Worm (Caenorhabditis elegans) whole organism, midembryonic: ENCODE data around the gene ZK666.12.

ENCODE experiments used
- T22C8.4 ChIP-seq: fragments of 200-800 bp; sonication (Bioruptor generic); IDR thresholded peaks from 2 replicates; pipeline ENCODE4 v1.3.6; 2022; ENCODE audit warnings: missing genetic modification characterization, missing compliant biosample characterization
- cog-1 ChIP-seq: sonication (generic microtip); optimal IDR thresholded peaks from 2 replicates; lab custom pipeline; 2016; ENCODE audit warnings: missing genetic modification characterization, missing compliant biosample characterization
- flt-1 ChIP-seq: fragments of 200-800 bp; sonication (Bioruptor generic); IDR thresholded peaks from 2 replicates; pipeline ENCODE4 v1.3.6; 2022; ENCODE audit warnings: missing genetic modification characterization, missing compliant biosample characterization
- klf-2 ChIP-seq: fragments of 200-800 bp; sonication (Bioruptor generic); conservative IDR thresholded peaks from 2 replicates; pipeline ENCODE4 v1.3.6; 2022; ENCODE audit warnings: missing genetic modification reagents, missing genetic modification characterization, missing compliant biosample characterization
- tab-1 ChIP-seq: fragments of 200-800 bp; sonication (Bioruptor generic); IDR thresholded peaks from 2 replicates; pipeline ENCODE4 v1.3.6; 2022; ENCODE audit warnings: missing genetic modification characterization, missing compliant biosample characterization
- ztf-23 ChIP-seq: fragments of 200-800 bp; sonication (Bioruptor generic); IDR thresholded peaks from 2 replicates; pipeline ENCODE4 v1.3.6; 2022; ENCODE audit warnings: missing genetic modification reagents, missing genetic modification characterization, missing compliant biosample characterization
- ztf-29 ChIP-seq: fragments of 200-800 bp; sonication (Bioruptor generic); IDR thresholded peaks from 2 replicates; pipeline ENCODE4 v1.3.6; 2022; ENCODE audit warnings: missing genetic modification reagents, missing genetic modification characterization, missing compliant biosample characterization

- TF ChIP-seq ztf-23 (GFP tag; lab: Robert Waterston, UW) (no peak), tab-1 (no peak), ztf-29 (GFP tag; lab: Robert Waterston, UW) (no peak), T22C8.4 (no peak), cog-1 (no peak), klf-2 (GFP tag; lab: Robert Waterston, UW) (no peak), flt-1 (GFP tag; lab: Robert Waterston, UW) (no peak)
These were observed 25.9 kb upstream of the ZK666.12 start, which contains the start of gene clec-143 for ce11 chrII:10470159-10470558.
